Worm (Caenorhabditis elegans) whole organism, late embryonic: ENCODE results near the gene srx-114.

Source experiments
- C38D4.7 ChIP-seq: fragments of 200-800 bp; sonication (Bioruptor generic); optimal IDR thresholded peaks from 2 replicates; lab custom pipeline; 2018; ENCODE audit warnings: mild to moderate bottlenecking, missing genetic modification characterization, moderate library complexity, missing compliant biosample characterization
- T23F11.4 ChIP-seq: fragments of 200-800 bp; sonication (Bioruptor generic); optimal IDR thresholded peaks from 2 replicates; lab custom pipeline; 2018; ENCODE audit warnings: mild to moderate bottlenecking, missing genetic modification characterization, missing compliant biosample characterization
- Y22D7AL.16 ChIP-seq: sonication (generic microtip); optimal IDR thresholded peaks from 2 replicates; lab custom pipeline; 2016; ENCODE audit warnings: missing genetic modification characterization, missing compliant biosample characterization
- ahr-1 ChIP-seq: sonication (generic microtip); optimal IDR thresholded peaks from 2 replicates; lab custom pipeline; 2016; ENCODE audit warnings: missing genetic modification characterization, missing compliant biosample characterization
- ceh-19 ChIP-seq: fragments of 200-800 bp; sonication (Bioruptor generic); optimal IDR thresholded peaks from 2 replicates; lab custom pipeline; 2018; ENCODE audit warnings: mild to moderate bottlenecking, missing genetic modification characterization, missing compliant biosample characterization
- ceh-24 ChIP-seq: sonication (generic microtip); optimal IDR thresholded peaks from 2 replicates; lab custom pipeline; 2016; ENCODE audit warnings: mild to moderate bottlenecking, missing genetic modification characterization, missing compliant biosample characterization
- ceh-31 ChIP-seq: sonication (generic microtip); optimal IDR thresholded peaks from 2 replicates; lab custom pipeline; 2016; ENCODE audit warnings: missing genetic modification characterization, missing compliant biosample characterization
- ceh-34 ChIP-seq: sonication (generic microtip); optimal IDR thresholded peaks from 2 replicates; lab custom pipeline; 2016; ENCODE audit warnings: mild to moderate bottlenecking, missing genetic modification characterization, missing compliant biosample characterization
- ceh-45 ChIP-seq: fragments of 200-800 bp; sonication (Bioruptor generic); IDR thresholded peaks from 2 replicates; pipeline ENCODE4 v1.3.6; 2022; ENCODE audit warnings: missing genetic modification reagents, missing genetic modification characterization, missing compliant biosample characterization
- dmd-4 ChIP-seq: sonication (generic microtip); optimal IDR thresholded peaks from 2 replicates; lab custom pipeline; 2016; ENCODE audit warnings: borderline replicate concordance, missing genetic modification characterization, missing compliant biosample characterization
- elt-2 ChIP-seq: sonication (generic microtip); optimal IDR thresholded peaks from 2 replicates; lab custom pipeline; 2016; ENCODE audit warnings: missing genetic modification reagents, missing genetic modification characterization, missing compliant biosample characterization
- elt-4 ChIP-seq: sonication (generic microtip); optimal IDR thresholded peaks from 2 replicates; lab custom pipeline; 2016; ENCODE audit warnings: missing genetic modification characterization, missing compliant biosample characterization
- fax-1 ChIP-seq: sonication (generic microtip); optimal IDR thresholded peaks from 2 replicates; lab custom pipeline; 2016; ENCODE audit warnings: missing genotype, missing genetic modification characterization, missing compliant biosample characterization
- hlh-30 ChIP-seq: sonication (generic microtip); optimal IDR thresholded peaks from 2 replicates; lab custom pipeline; 2017; ENCODE audit warnings: antibody characterized with exemption, missing genetic modification characterization, missing compliant biosample characterization; ENCODE audit not compliant: insufficient read depth
- lim-6 ChIP-seq: sonication (generic microtip); optimal IDR thresholded peaks from 2 replicates; lab custom pipeline; 2016; ENCODE audit warnings: missing genetic modification characterization, missing compliant biosample characterization
- lin-11 ChIP-seq: fragments of 200-800 bp; sonication (Bioruptor generic); optimal IDR thresholded peaks from 2 replicates; lab custom pipeline; 2018; ENCODE audit warnings: mild to moderate bottlenecking, missing genetic modification characterization, missing compliant biosample characterization
- madf-2 ChIP-seq: sonication (generic microtip); optimal IDR thresholded peaks from 2 replicates; lab custom pipeline; 2017; ENCODE audit warnings: missing genetic modification characterization, missing compliant biosample characterization
- npax-4 ChIP-seq: sonication (generic microtip); optimal IDR thresholded peaks from 2 replicates; lab custom pipeline; 2016; ENCODE audit warnings: missing genetic modification characterization, missing compliant biosample characterization
- odd-2 ChIP-seq: sonication (generic microtip); optimal IDR thresholded peaks from 2 replicates; lab custom pipeline; 2017; ENCODE audit warnings: antibody characterized with exemption, mild to moderate bottlenecking, missing genetic modification characterization, missing compliant biosample characterization
- pha-4 ChIP-seq: fragments of 150-350 bp; optimal IDR thresholded peaks from 2 replicates; lab custom pipeline; 2018; ENCODE audit warnings: missing biosample characterization, missing genetic modification reagents, missing genetic modification characterization
- pros-1 ChIP-seq: fragments of 150-350 bp; optimal IDR thresholded peaks from 2 replicates; lab custom pipeline; 2014; ENCODE audit warnings: missing biosample characterization, missing genetic modification reagents, missing genetic modification characterization
- rnt-1 ChIP-seq: sonication (generic microtip); optimal IDR thresholded peaks from 2 replicates; lab custom pipeline; 2016; ENCODE audit warnings: missing genetic modification characterization, missing compliant biosample characterization
- sox-4 ChIP-seq: sonication (generic microtip); optimal IDR thresholded peaks from 2 replicates; lab custom pipeline; 2017; ENCODE audit warnings: mild to moderate bottlenecking, missing genetic modification characterization, inconsistent platforms, missing compliant biosample characterization
- syd-9 ChIP-seq: sonication (generic microtip); optimal IDR thresholded peaks from 2 replicates; lab custom pipeline; 2016; ENCODE audit warnings: mild to moderate bottlenecking, missing genetic modification characterization, moderate library complexity, missing compliant biosample characterization
- tbx-2 ChIP-seq: sonication (generic microtip); optimal IDR thresholded peaks from 2 replicates; lab custom pipeline; 2016; ENCODE audit warnings: missing genetic modification characterization, missing compliant biosample characterization
- unc-55 ChIP-seq: sonication (generic microtip); optimal IDR thresholded peaks from 2 replicates; lab custom pipeline; 2017; ENCODE audit warnings: missing biosample characterization, missing genetic modification reagents, missing genetic modification characterization
- ztf-16 ChIP-seq: sonication (generic microtip); optimal IDR thresholded peaks from 2 replicates; lab custom pipeline; 2017; ENCODE audit warnings: missing genetic modification characterization, missing compliant biosample characterization

srx-114 gene

ce11 chrII:5465729-5466408 lies 32.9 kb upstream of the srx-114 start, which contains the start of gene clr-1:
Gene clr-1, plus strand, starts transcription at chrII:5466358.
- TF ChIP-seq dmd-4 (tag; lab: Kevin White, UChicago) (no peak), Y22D7AL.16 (tag; lab: Kevin White, UChicago) (no peak), pha-4 (no peak), odd-2 (tag; lab: Kevin White, UChicago) (no peak), ceh-19 (GFP tag; lab: Kevin White, UChicago) (no peak), unc-55 (GFP tag; lab: Kevin White, UChicago) (peak; percentile 48)

ce11 chrII:5463692-5464300 lies 30.8 kb upstream of the srx-114 start:
- TF ChIP-seq rnt-1 (tag; lab: Kevin White, UChicago) = no peak
- TF ChIP-seq unc-55 (GFP tag; lab: Kevin White, UChicago) = peak; percentile 34
- TF ChIP-seq ceh-24 (tag; lab: Kevin White, UChicago) = no peak

- TF ChIP-seq hlh-30 (peak; percentile 7), tbx-2 (tag; lab: Kevin White, UChicago) (peak; percentile 19), elt-2 (tag; lab: Kevin White, UChicago) (peak; percentile 34), unc-55 (GFP tag; lab: Kevin White, UChicago) (peak; percentile 37), C38D4.7 (GFP tag; lab: Kevin White, UChicago) (no peak), pros-1 (tag; lab: Kevin White, UChicago) (no peak), sox-4 (tag; lab: Kevin White, UChicago) (no peak), ceh-45 (GFP tag; lab: Robert Waterston, UW) (no peak), rnt-1 (tag; lab: Kevin White, UChicago) (peak; percentile 9), syd-9 (tag; lab: Kevin White, UChicago) (no peak), ceh-34 (peak; percentile 30), ceh-31 (tag; lab: Kevin White, UChicago) (peak; percentile 2), ztf-16 (tag; lab: Kevin White, UChicago) (no peak), lim-6 (tag; lab: Kevin White, UChicago) (no peak), T23F11.4 (GFP tag; lab: Kevin White, UChicago) (no peak), ahr-1 (no peak)
- TF ChIP-seq, all 69 proteins: peak for 7
Observed at ce11 chrII:5460911-5461310, 27.9 kb upstream of the srx-114 start.

- TF ChIP-seq fax-1 (tag; lab: Kevin White, UChicago) = no peak
- TF ChIP-seq elt-2 (tag; lab: Kevin White, UChicago) = peak; percentile 42
Observed at ce11 chrII:5459534-5459933, 26.6 kb upstream of the srx-114 start.

ce11 chrII:5458683-5459410 lies 25.9 kb upstream of the srx-114 start:
- no peak for TF ChIP-seq madf-2 (tag; lab: Kevin White, UChicago)
- no peak for TF ChIP-seq elt-4 (tag; lab: Kevin White, UChicago)
- no peak for TF ChIP-seq npax-4 (tag; lab: Kevin White, UChicago)
- no peak for TF ChIP-seq elt-2 (tag; lab: Kevin White, UChicago)
- no peak for TF ChIP-seq lin-11 (tag; lab: Kevin White, UChicago)
